Worm (Caenorhabditis elegans) whole organism, L1 larva: Measurements from ENCODE around the gene mod-1.

ENCODE experiments used
- C16A3.4 ChIP-seq: fragments of 150-350 bp; optimal IDR thresholded peaks from 2 replicates; lab custom pipeline; 2014; ENCODE audit warnings: missing biosample characterization, missing genetic modification characterization
- F16B12.6 ChIP-seq: fragments of 150-350 bp; optimal IDR thresholded peaks from 2 replicates; lab custom pipeline; 2014; ENCODE audit warnings: missing biosample characterization, missing genetic modification characterization
- aly-2 ChIP-seq: fragments of 150-350 bp; optimal IDR thresholded peaks from 2 replicates; lab custom pipeline; 2014; ENCODE audit warnings: missing biosample characterization, missing genetic modification characterization
- ceh-82 ChIP-seq, 3 experiments: fragments of 150-350 bp in 1 of 3; sonication (generic microtip) in 2 of 3; optimal IDR thresholded peaks; 2 replicates each; lab custom pipeline; 2014 to 2017; ENCODE audit warnings: missing biosample characterization in 3 of 3, missing genetic modification characterization in 3 of 3
- ceh-88 ChIP-seq: fragments of 200-800 bp; sonication (Bioruptor generic); IDR thresholded peaks from 2 replicates; pipeline ENCODE4 v1.3.6; 2022; ENCODE audit warnings: missing genetic modification characterization, missing compliant biosample characterization
- ceh-90 ChIP-seq: sonication (generic microtip); optimal IDR thresholded peaks from 2 replicates; lab custom pipeline; 2016; ENCODE audit warnings: missing genetic modification characterization, missing compliant biosample characterization
- dsc-1 ChIP-seq: sonication (generic microtip); optimal IDR thresholded peaks from 2 replicates; lab custom pipeline; 2016; ENCODE audit warnings: mild to moderate bottlenecking, missing genetic modification characterization, missing compliant biosample characterization
- egl-13 ChIP-seq: sonication (generic microtip); optimal IDR thresholded peaks from 2 replicates; lab custom pipeline; 2016; ENCODE audit warnings: missing genotype, missing genetic modification reagents, missing genetic modification characterization, missing compliant biosample characterization
- elt-2 ChIP-seq: sonication (generic microtip); optimal IDR thresholded peaks from 2 replicates; lab custom pipeline; 2016; ENCODE audit warnings: missing genetic modification characterization, mild to moderate bottlenecking, inconsistent platforms, missing compliant biosample characterization, missing genetic modification reagents
- elt-3 ChIP-seq, 6 experiments: fragments of 150-350 bp in 1 of 6; sonication (generic microtip); optimal IDR thresholded peaks; 2 replicates each; lab custom pipeline; 2017 to 2018; ENCODE audit warnings: missing biosample characterization in 6 of 6, missing genetic modification characterization in 6 of 6, inconsistent platforms in 1 of 6
- ets-5 ChIP-seq: fragments of 200-800 bp; sonication (Bioruptor generic); IDR thresholded peaks from 2 replicates; pipeline ENCODE4 v1.3.6; 2022; ENCODE audit warnings: missing genetic modification characterization, missing compliant biosample characterization
- fkh-8 ChIP-seq: sonication (generic microtip); optimal IDR thresholded peaks from 2 replicates; lab custom pipeline; 2016; ENCODE audit warnings: mild to moderate bottlenecking, missing genetic modification characterization, missing compliant biosample characterization
- grh-1 ChIP-seq: fragments of 200-800 bp; sonication (Bioruptor generic); IDR thresholded peaks from 2 replicates; pipeline ENCODE4 v1.3.6; 2022; ENCODE audit warnings: missing genetic modification reagents, missing genetic modification characterization, missing compliant biosample characterization
- isw-1 ChIP-seq: fragments of 200-800 bp; sonication (Bioruptor generic); IDR thresholded peaks from 2 replicates; pipeline ENCODE4 v1.3.6; 2022; ENCODE audit warnings: missing genetic modification characterization, missing compliant biosample characterization
- lin-14 ChIP-seq: fragments of 200-800 bp; sonication (Bioruptor generic); optimal IDR thresholded peaks from 2 replicates; lab custom pipeline; 2018; ENCODE audit warnings: mild to moderate bottlenecking, missing genetic modification characterization, moderate library complexity, missing compliant biosample characterization
- lin-15B ChIP-seq: fragments of 150-350 bp; sonication (generic microtip); optimal IDR thresholded peaks from 3 replicates; lab custom pipeline; 2014; ENCODE audit warnings: missing biosample characterization, missing genetic modification characterization
- lin-35 ChIP-seq, 2 experiments: fragments of 150-350 bp; optimal IDR thresholded peaks; 2 replicates each; lab custom pipeline; 2014; ENCODE audit warnings: missing biosample characterization in 2 of 2, missing genetic modification characterization in 2 of 2, missing genetic modification reagents in 2 of 2
- lin-39 ChIP-seq: fragments of 150-350 bp; optimal IDR thresholded peaks from 2 replicates; lab custom pipeline; 2014; ENCODE audit warnings: missing biosample characterization, missing genetic modification reagents, missing genetic modification characterization
- lir-3 ChIP-seq: sonication (generic microtip); optimal IDR thresholded peaks from 2 replicates; lab custom pipeline; 2016; ENCODE audit warnings: mild to moderate bottlenecking, missing genetic modification characterization, moderate library complexity, missing compliant biosample characterization; ENCODE audit not compliant: poor library complexity
- lsy-2 ChIP-seq, 2 experiments: fragments of 150-350 bp; optimal IDR thresholded peaks; 2 replicates each; lab custom pipeline; 2014; ENCODE audit warnings: missing biosample characterization in 2 of 2, missing genetic modification characterization in 2 of 2
- mab-9 ChIP-seq: fragments of 200-800 bp; sonication (Bioruptor generic); IDR thresholded peaks from 2 replicates; pipeline ENCODE4 v1.3.6; 2022; ENCODE audit warnings: missing genetic modification reagents, missing genetic modification characterization, missing compliant biosample characterization
- mef-2 ChIP-seq: fragments of 150-350 bp; optimal IDR thresholded peaks from 2 replicates; lab custom pipeline; 2014; ENCODE audit warnings: missing biosample characterization, missing genetic modification characterization
- nhr-20 ChIP-seq: sonication (generic microtip); optimal IDR thresholded peaks from 2 replicates; lab custom pipeline; 2016; ENCODE audit warnings: mild to moderate bottlenecking, missing genetic modification characterization, missing compliant biosample characterization
- nhr-71 ChIP-seq: sonication (generic microtip); optimal IDR thresholded peaks from 2 replicates; lab custom pipeline; 2016; ENCODE audit warnings: mild to moderate bottlenecking, missing genetic modification characterization, moderate library complexity, missing compliant biosample characterization
- nhr-77 ChIP-seq: fragments of 150-350 bp; optimal IDR thresholded peaks from 2 replicates; lab custom pipeline; 2014; ENCODE audit warnings: missing biosample characterization, missing genetic modification characterization
- nhr-90 ChIP-seq: sonication (generic microtip); optimal IDR thresholded peaks from 2 replicates; lab custom pipeline; 2016; ENCODE audit warnings: mild to moderate bottlenecking, missing genetic modification characterization, missing compliant biosample characterization; ENCODE audit not compliant: poor library complexity
- pag-3 ChIP-seq: sonication (generic microtip); optimal IDR thresholded peaks from 2 replicates; lab custom pipeline; 2017; ENCODE audit warnings: missing genetic modification characterization, mild to moderate bottlenecking, missing compliant biosample characterization, antibody characterized with exemption, borderline replicate concordance; ENCODE audit not compliant: insufficient read depth
- pax-3 ChIP-seq: fragments of 200-800 bp; sonication (Bioruptor generic); optimal IDR thresholded peaks from 2 replicates; lab custom pipeline; 2018; ENCODE audit warnings: mild to moderate bottlenecking, missing genetic modification characterization, moderate library complexity, missing compliant biosample characterization
- skn-1 ChIP-seq: fragments of 150-350 bp; optimal IDR thresholded peaks from 2 replicates; lab custom pipeline; 2014; ENCODE audit warnings: missing biosample characterization, missing genetic modification characterization
- snpc-4 ChIP-seq: fragments of 150-350 bp; optimal IDR thresholded peaks from 2 replicates; lab custom pipeline; 2014; ENCODE audit warnings: missing biosample characterization, missing genetic modification characterization
- snu-23 ChIP-seq: sonication (generic microtip); optimal IDR thresholded peaks from 2 replicates; lab custom pipeline; 2016; ENCODE audit warnings: missing genetic modification characterization, missing compliant biosample characterization
- tlp-1 ChIP-seq: fragments of 150-350 bp; optimal IDR thresholded peaks from 2 replicates; lab custom pipeline; 2014; ENCODE audit warnings: missing biosample characterization, missing genetic modification characterization
- unc-30 ChIP-seq: sonication (generic microtip); optimal IDR thresholded peaks from 2 replicates; lab custom pipeline; 2017; ENCODE audit warnings: missing biosample characterization, missing genetic modification characterization
- unc-62 ChIP-seq: fragments of 150-350 bp; optimal IDR thresholded peaks from 2 replicates; lab custom pipeline; 2014; ENCODE audit warnings: missing biosample characterization, missing genetic modification reagents, missing genetic modification characterization
- vab-15 ChIP-seq: sonication (generic microtip); optimal IDR thresholded peaks from 2 replicates; lab custom pipeline; 2017; ENCODE audit warnings: missing genotype, mild to moderate bottlenecking, missing genetic modification characterization, missing compliant biosample characterization
- zag-1 ChIP-seq: fragments of 150-350 bp; optimal IDR thresholded peaks from 2 replicates; lab custom pipeline; 2014; ENCODE audit warnings: missing biosample characterization, missing genetic modification characterization

Gene mod-1

ce11 chrV:8947499-8947898 lies 33.7 kb upstream of the mod-1 start, which contains the start of gene gck-1:
Gene gck-1 (plus strand): TSS chrV:8947799.
- TF ChIP-seq pax-3 (no peak), vab-15 (tag; lab: Kevin White, UChicago) (no peak), skn-1 (no peak), isw-1 (no peak)
- TF ChIP-seq, all 84 proteins: peak for 0

- no peak for TF ChIP-seq ceh-88 (GFP tag; lab: Robert Waterston, UW)
- no peak for TF ChIP-seq tlp-1 (tag; lab: Kevin White, UChicago)
- no peak for TF ChIP-seq egl-13
- no peak for TF ChIP-seq skn-1
- no peak for TF ChIP-seq lir-3 (tag; lab: Kevin White, UChicago)
- TF ChIP-seq lin-39 (tag; lab: Kevin White, UChicago), result no peak
- TF ChIP-seq ets-5 (GFP tag; lab: Robert Waterston, UW), result no peak
- no peak for TF ChIP-seq nhr-90
- TF ChIP-seq pag-3 (tag; lab: Kevin White, UChicago), result no peak
- TF ChIP-seq ceh-82 (tag; optimal IDR thresholded peaks at IDR 0.05; lab: Kevin White, UChicago), result no peak
- TF ChIP-seq zag-1, result no peak
- TF ChIP-seq nhr-77 (tag; lab: Kevin White, UChicago), result no peak
- no peak for TF ChIP-seq unc-30 (tag; lab: Kevin White, UChicago)
- TF ChIP-seq unc-62 (GFP tag; lab: Kevin White, UChicago), result no peak
- TF ChIP-seq, all 84 proteins: peak for 0
These were observed 32.3 kb upstream of the mod-1 start for ce11 chrV:8946142-8946541.

DNA sequence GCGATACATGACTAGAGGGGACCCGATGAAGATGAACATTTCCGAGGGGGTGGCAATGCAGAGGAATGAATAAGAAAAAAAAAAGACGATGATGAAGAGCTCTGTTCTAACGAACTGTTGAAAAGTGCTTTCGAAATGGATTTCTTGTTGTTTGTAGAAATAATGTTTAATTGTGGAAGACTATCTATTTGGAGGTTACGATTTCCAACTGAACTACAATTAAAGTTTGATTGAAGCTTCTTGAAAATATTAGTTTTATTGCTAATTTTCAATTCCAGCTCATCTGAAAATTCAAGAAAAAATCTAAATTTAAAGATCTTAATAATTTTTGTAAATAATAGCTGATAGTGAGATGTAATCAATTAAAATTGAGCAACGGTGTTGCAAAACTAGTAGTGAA lies 30.6 kb upstream of the mod-1 start:
- TF ChIP-seq fkh-8 (tag; lab: Kevin White, UChicago) (no peak), lin-35 (GFP tag; optimal IDR thresholded peaks at IDR 0.05; lab: Kevin White, UChicago) (no peak), elt-2 (no peak), aly-2 (tag; lab: Kevin White, UChicago) (no peak), dsc-1 (tag; lab: Kevin White, UChicago) (no peak), nhr-71 (tag; lab: Kevin White, UChicago) (no peak), elt-3 (tag; optimal IDR thresholded peaks at IDR 0.05; lab: Kevin White, UChicago) (no peak), nhr-20 (no peak), lin-15B (tag; lab: Kevin White, UChicago) (no peak), lsy-2 (tag; optimal IDR thresholded peaks at IDR 0.05; lab: Kevin White, UChicago) (no peak), C16A3.4 (no peak)
- TF ChIP-seq, all 84 proteins: peak for 0

ce11 chrV:8943963-8944362 lies 30.1 kb upstream of the mod-1 start, which contains the start of gene T19A5.3:
Gene T19A5.3 (minus strand): TSS chrV:8944063.
- no peak for TF ChIP-seq lin-14
- no peak for TF ChIP-seq mef-2 (tag; lab: Kevin White, UChicago)
- no peak for TF ChIP-seq lsy-2 (tag; optimal IDR thresholded peaks at IDR 0.05; lab: Kevin White, UChicago)
- no peak for TF ChIP-seq ceh-90 (tag; lab: Kevin White, UChicago)
- no peak for TF ChIP-seq elt-3 (tag; optimal IDR thresholded peaks at IDR 0.05; lab: Kevin White, UChicago)
- TF ChIP-seq F16B12.6 (tag; lab: Kevin White, UChicago), result no peak
- no peak for TF ChIP-seq unc-62 (GFP tag; lab: Kevin White, UChicago)
- TF ChIP-seq grh-1 (GFP tag; lab: Robert Waterston, UW), result no peak
- TF ChIP-seq mab-9 (GFP tag; lab: Robert Waterston, UW), result no peak
- no peak for TF ChIP-seq snu-23 (GFP tag; lab: Kevin White, UChicago)
- no peak for TF ChIP-seq snpc-4 (tag; lab: Kevin White, UChicago)
- TF ChIP-seq skn-1, result no peak
- TF ChIP-seq, all 84 proteins: peak for 0
